Fruit fly (Drosophila melanogaster): ENCODE results near the gene CG2975.

Gene CG2975

DNA sequence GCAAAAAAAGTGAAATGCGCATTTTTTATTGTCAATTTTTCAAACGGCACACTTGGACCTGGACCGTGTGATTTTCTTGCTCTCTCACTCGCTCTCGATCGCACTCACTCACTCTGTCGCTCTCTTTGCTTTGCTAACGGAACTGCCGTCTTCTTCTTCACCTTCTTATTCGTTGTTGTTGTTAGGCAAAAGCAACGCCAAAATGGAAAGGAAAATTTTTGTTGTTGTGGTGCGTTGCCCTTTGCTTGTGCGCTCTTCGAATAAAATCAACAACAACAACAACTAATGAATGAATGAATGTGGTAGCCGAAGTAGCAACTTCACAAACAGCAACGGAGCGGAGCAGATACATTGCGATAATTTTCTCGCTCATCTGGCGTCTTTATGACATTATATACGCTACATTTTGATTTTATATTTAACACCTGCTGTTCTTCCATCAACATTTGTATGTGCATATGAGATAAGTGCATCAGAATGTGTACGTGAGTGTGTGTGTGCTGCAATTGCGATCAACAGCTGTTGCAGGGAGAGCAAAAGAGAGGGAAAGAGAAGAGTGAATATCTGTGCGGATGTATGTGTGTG lies 49.0 kb downstream of the CG2975 start:
- TF ChIP-seq Sin3A (optimal IDR thresholded peaks at IDR 0.05) (no peak), CG1832 (GFP tag; optimal IDR thresholded peaks at IDR 0.05) (peak; percentile 66), amos (GFP tag; IDR thresholded peaks at IDR 0.05; ENCODE audit: partially characterized antibody) (no peak), CG5180 (GFP tag; optimal IDR thresholded peaks at IDR 0.05) (peak; percentile 37), CG34224 (GFP tag; IDR thresholded peaks at IDR 0.05; ENCODE audit: partially characterized antibody) (peak; percentile 45; the same call in 2 of the 3 replicates), CG8924 (tag; optimal IDR thresholded peaks at IDR 0.05) (peak; percentile 45), twi (tag; optimal IDR thresholded peaks at IDR 0.05) (peak; percentile 75), chm (GFP tag; IDR thresholded peaks at IDR 0.05) (0 out of 2 replicates have a peak, but pooled peaks have one; percentile 14), zen (tag; optimal IDR thresholded peaks at IDR 0.05) (peak; percentile 34), kni (GFP tag; optimal IDR thresholded peaks at IDR 0.05) (peak; percentile 52), nerfin-1 (tag; optimal IDR thresholded peaks at IDR 0.05) (peak; percentile 37), trem (tag; optimal IDR thresholded peaks at IDR 0.05) (peak; percentile 54), CG12769 (tag; optimal IDR thresholded peaks at IDR 0.05) (peak; percentile 34), Elba2 (GFP tag; optimal IDR thresholded peaks at IDR 0.05) (no peak), tll (GFP tag; optimal IDR thresholded peaks at IDR 0.05) (peak in 1 of 2 experiments; percentile 86), Oli (tag; optimal IDR thresholded peaks at IDR 0.05) (no peak), Trl (optimal IDR thresholded peaks at IDR 0.05) (peak; percentile 70 to 86), Trl (GFP tag; optimal IDR thresholded peaks at IDR 0.05) (no peak), psq (GFP tag; optimal IDR thresholded peaks at IDR 0.05) (peak; percentile 30), ac (GFP tag; optimal IDR thresholded peaks at IDR 0.05) (peak; percentile 63), pros (GFP tag; optimal IDR thresholded peaks at IDR 0.05) (peak; percentile 88), Med (GFP tag) (peak; percentile 72), gem (tag; optimal IDR thresholded peaks at IDR 0.05) (no peak), D19A (tag; optimal IDR thresholded peaks at IDR 0.05) (peak; percentile 45), sqz (GFP tag; optimal IDR thresholded peaks at IDR 0.05) (peak; percentile 42), CG15479 (GFP tag; optimal IDR thresholded peaks at IDR 0.05) (peak; percentile 93), CG2199 (GFP tag; IDR thresholded peaks at IDR 0.05) (0 out of 3 replicates have a peak, but pooled peaks have one; percentile 9), insv (GFP tag; optimal IDR thresholded peaks at IDR 0.05) (peak in 1 of 2 experiments; percentile 8), CG6813 (GFP tag; optimal IDR thresholded peaks at IDR 0.05) (no peak), CG30431 (GFP tag; optimal IDR thresholded peaks at IDR 0.05) (no peak), rib (GFP tag; IDR thresholded peaks at IDR 0.05) (peak; percentile 42; the same call in 1 of the 2 replicates), CG17385 (GFP tag; optimal IDR thresholded peaks at IDR 0.05) (peak; percentile 90), CG4360 (GFP tag; IDR thresholded peaks at IDR 0.05) (peak; percentile 99), gt (GFP tag; IDR thresholded peaks at IDR 0.05) (no peak), Bgb (GFP tag; IDR thresholded peaks at IDR 0.05; ENCODE audit: partially characterized antibody) (no peak), chinmo (GFP tag; IDR thresholded peaks at IDR 0.05; ENCODE audit: partially characterized antibody) (peak; percentile 87; the same call in 2 of the 4 replicates), CG30403 (GFP tag; optimal IDR thresholded peaks at IDR 0.05) (no peak), lbe (GFP tag; optimal IDR thresholded peaks at IDR 0.05) (peak; percentile 52), sd (tag; optimal IDR thresholded peaks at IDR 0.05) (peak; percentile 44), CG14860 (GFP tag; IDR thresholded peaks at IDR 0.05; ENCODE audit: partially characterized antibody) (no peak), eve (GFP tag; optimal IDR thresholded peaks at IDR 0.05) (peak in 1 of 2 experiments; percentile 84), CG8281 (tag; optimal IDR thresholded peaks at IDR 0.05) (peak; percentile 91), sug (tag; optimal IDR thresholded peaks at IDR 0.05) (no peak), sens (GFP tag) (peak; percentile 28), kah (GFP tag; optimal IDR thresholded peaks at IDR 0.05) (peak; percentile 36), crp (GFP tag; optimal IDR thresholded peaks at IDR 0.05) (peak in 1 of 2 experiments; percentile 31), CG7839 (tag; optimal IDR thresholded peaks at IDR 0.05) (no peak), nau (GFP tag; optimal IDR thresholded peaks at IDR 0.05) (peak; percentile 24)

All from whole organism, embryonic.